Fruit fly (Drosophila melanogaster) whole organism, embryonic: Measurements from ENCODE around the gene p24-2.

ENCODE experiments used
- CG10366 ChIP-seq: fragments of 200-800 bp; sonication (Bioruptor generic); IDR thresholded peaks from 2 replicates; pipeline ENCODE4 v1.3.6; 2022; ENCODE audit warnings: missing biosample characterization, missing genetic modification characterization
- CG9932 ChIP-seq: fragments of 200-800 bp; sonication (Bioruptor generic); IDR thresholded peaks from 2 replicates; pipeline ENCODE4 v1.3.6; 2022; ENCODE audit warnings: missing biosample characterization, missing genetic modification characterization
- Ets65A ChIP-seq: fragments of 200-800 bp; sonication (Bioruptor generic); peaks from one replicate; lab custom pipeline; 2016; ENCODE audit warnings: missing biosample characterization, missing genetic modification characterization
- HLH3B ChIP-seq: fragments of 200-800 bp; sonication (Bioruptor generic); IDR thresholded peaks from 2 replicates; pipeline ENCODE4 v1.3.6; 2022; ENCODE audit warnings: missing biosample characterization, missing genetic modification characterization
- bcd ChIP-seq: fragments of 200-800 bp; sonication (Bioruptor generic); optimal IDR thresholded peaks from 2 replicates; lab custom pipeline; 2017; ENCODE audit warnings: missing biosample characterization, mild to moderate bottlenecking, missing genetic modification characterization
- cad ChIP-seq: fragments of >200 bp; optimal IDR thresholded peaks from 2 replicates; lab custom pipeline; 2017; ENCODE audit warnings: missing biosample characterization, missing genetic modification characterization
- crp ChIP-seq, 2 experiments: fragments of 200-800 bp; sonication (Bioruptor generic); optimal IDR thresholded peaks; 2 replicates in 1 of 2; 3 replicates in 1 of 2; lab custom pipeline; 2017; ENCODE audit warnings: missing biosample characterization in 2 of 2, missing genetic modification characterization in 2 of 2, mild to moderate bottlenecking in 1 of 2, moderate library complexity in 1 of 2
- insv ChIP-seq, 2 experiments: fragments of 200-800 bp; sonication (Bioruptor generic); optimal IDR thresholded peaks; 3 replicates each; lab custom pipeline; 2016 to 2018; ENCODE audit warnings: missing biosample characterization in 2 of 2, missing genetic modification characterization in 2 of 2
- knrl ChIP-seq: fragments of 200-800 bp; sonication (Bioruptor generic); IDR thresholded peaks from 3 replicates; pipeline ENCODE4 v1.3.6; 2022; ENCODE audit warnings: missing biosample characterization, missing genetic modification characterization; ENCODE audit not compliant: partially characterized antibody
- lilli ChIP-seq: fragments of 200-800 bp; sonication (Bioruptor generic); optimal IDR thresholded peaks from 3 replicates; lab custom pipeline; 2016; ENCODE audit warnings: missing biosample characterization, missing genetic modification characterization
- pho ChIP-seq: fragments of 200-800 bp; sonication (Bioruptor generic); optimal IDR thresholded peaks from 2 replicates; lab custom pipeline; 2016; ENCODE audit warnings: missing biosample characterization, missing genetic modification characterization
- phol ChIP-seq: fragments of 200-800 bp; sonication (Bioruptor generic); optimal IDR thresholded peaks from 3 replicates; lab custom pipeline; 2018; ENCODE audit warnings: missing biosample characterization, mild to moderate bottlenecking, missing genetic modification characterization, moderate library complexity

DNA sequence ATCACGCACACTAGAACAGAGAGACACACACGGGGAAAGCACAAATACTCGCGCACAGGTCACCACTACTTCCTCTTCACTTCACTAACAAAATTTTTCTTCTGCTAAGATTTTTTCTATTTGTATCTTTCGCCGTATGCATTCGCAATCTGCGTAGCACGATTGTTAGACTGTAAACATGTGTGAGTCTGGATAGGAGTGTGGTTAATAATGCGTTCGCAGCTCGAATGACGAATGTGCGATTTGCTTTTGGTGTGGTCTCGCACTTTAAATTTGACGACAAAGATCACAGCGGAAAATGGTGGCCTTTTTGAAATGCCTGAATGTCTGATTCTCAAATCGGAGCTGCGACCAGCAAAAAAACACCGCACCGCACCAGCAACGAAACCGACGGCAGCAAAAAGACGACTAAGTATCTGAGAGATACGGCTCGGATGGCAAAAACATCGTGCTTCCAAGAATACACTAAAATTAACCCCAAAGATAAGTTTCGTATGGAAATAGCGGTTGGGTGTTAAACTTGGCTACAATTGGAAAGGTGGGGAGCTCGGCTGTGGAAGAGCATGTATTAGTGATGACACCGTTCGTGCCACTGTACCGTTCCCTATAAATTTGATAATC lies 12.5 kb upstream of the p24-2 start, which contains the start of gene Unc-115a:
- TF ChIP-seq insv (GFP tag; optimal IDR thresholded peaks at IDR 0.05; lab: Kevin White, UChicago) (peak in 1 of 2 experiments; percentile 87), lilli (peak; percentile 39), pho (GFP tag; lab: Kevin White, UChicago) (peak; percentile 80), cad (GFP tag; lab: Kevin White, UChicago) (no peak), CG9932 (GFP tag; lab: Robert Waterston, UW) (no peak), CG10366 (no peak), knrl (GFP tag; lab: Robert Waterston, UW) (no peak), HLH3B (GFP tag; lab: Robert Waterston, UW) (no peak), phol (tag; lab: Kevin White, UChicago) (peak; percentile 59), bcd (GFP tag; lab: Kevin White, UChicago) (peak; percentile 29), crp (GFP tag; optimal IDR thresholded peaks at IDR 0.05; lab: Kevin White, UChicago) (peak in 1 of 2 experiments; percentile 42), Ets65A (GFP tag; lab: Kevin White, UChicago) (peak; percentile 90)
